Worm (Caenorhabditis elegans) whole organism, L1 larva: Measurements from ENCODE around the gene C44C10.7.

Experiments used
- ama-1 ChIP-seq: fragments of 150-350 bp; optimal IDR thresholded peaks from 2 replicates; lab custom pipeline; 2014
- ceh-82 ChIP-seq, 3 experiments: fragments of 150-350 bp in 1 of 3; sonication (generic microtip) in 2 of 3; optimal IDR thresholded peaks; 2 replicates each; lab custom pipeline; 2014 to 2017; ENCODE audit warnings: missing biosample characterization in 3 of 3, missing genetic modification characterization in 3 of 3
- dpl-1 ChIP-seq, 3 experiments: fragments of 150-350 bp in 2 of 3; sonication (generic microtip) in 1 of 3; optimal IDR thresholded peaks; 2 replicates each; lab custom pipeline; 2014 to 2017; ENCODE audit warnings: missing biosample characterization in 3 of 3, missing genetic modification characterization in 3 of 3, missing genetic modification reagents in 3 of 3
- elt-3 ChIP-seq, 6 experiments: fragments of 150-350 bp in 1 of 6; sonication (generic microtip); optimal IDR thresholded peaks; 2 replicates each; lab custom pipeline; 2017 to 2018; ENCODE audit warnings: missing biosample characterization in 6 of 6, missing genetic modification characterization in 6 of 6, inconsistent platforms in 1 of 6
- isw-1 ChIP-seq: fragments of 200-800 bp; sonication (Bioruptor generic); IDR thresholded peaks from 2 replicates; pipeline ENCODE4 v1.3.6; 2022; ENCODE audit warnings: missing genetic modification characterization, missing compliant biosample characterization
- lin-35 ChIP-seq, 2 experiments: fragments of 150-350 bp; optimal IDR thresholded peaks; 2 replicates each; lab custom pipeline; 2014; ENCODE audit warnings: missing biosample characterization in 2 of 2, missing genetic modification characterization in 2 of 2, missing genetic modification reagents in 2 of 2
- mep-1 ChIP-seq: fragments of 150-350 bp; optimal IDR thresholded peaks from 2 replicates; lab custom pipeline; 2014; ENCODE audit warnings: missing biosample characterization, missing genetic modification characterization
- nhr-11 ChIP-seq: fragments of 150-350 bp; optimal IDR thresholded peaks from 2 replicates; lab custom pipeline; 2014; ENCODE audit warnings: missing biosample characterization, missing genetic modification characterization
- nhr-85 ChIP-seq: sonication (generic microtip); peaks from one replicate; lab custom pipeline; 2016; ENCODE audit warnings: missing genetic modification characterization, inconsistent platforms, missing compliant biosample characterization
- rnt-1 ChIP-seq: sonication (generic microtip); optimal IDR thresholded peaks from 2 replicates; lab custom pipeline; 2016; ENCODE audit warnings: mild to moderate bottlenecking, missing genetic modification characterization, moderate library complexity, missing compliant biosample characterization
- zag-1 ChIP-seq: fragments of 150-350 bp; optimal IDR thresholded peaks from 2 replicates; lab custom pipeline; 2014; ENCODE audit warnings: missing biosample characterization, missing genetic modification characterization
- ztf-4 ChIP-seq: fragments of 150-350 bp; optimal IDR thresholded peaks from 2 replicates; lab custom pipeline; 2014; ENCODE audit warnings: missing biosample characterization, missing genetic modification characterization

- TF ChIP-seq ztf-4 (tag; lab: Kevin White, UChicago) = no peak
- no peak for TF ChIP-seq ama-1 (lab: Kevin White, UChicago)
- TF ChIP-seq zag-1 (tag; lab: Kevin White, UChicago) = no peak
- no peak for TF ChIP-seq dpl-1 (GFP tag; optimal IDR thresholded peaks at IDR 0.05; lab: Kevin White, UChicago)
- TF ChIP-seq elt-3 (tag; optimal IDR thresholded peaks at IDR 0.05; lab: Kevin White, UChicago) = peak in 1 of 6 experiments; percentile 49
- TF ChIP-seq lin-35 (GFP tag; optimal IDR thresholded peaks at IDR 0.05; lab: Kevin White, UChicago) = no peak
- TF ChIP-seq isw-1 (GFP tag; lab: Robert Waterston, UW) = no peak
- TF ChIP-seq rnt-1 = peak; percentile 35
- no peak for TF ChIP-seq nhr-11
- peak; percentile 36 for TF ChIP-seq mep-1
- no peak for TF ChIP-seq ceh-82 (tag; optimal IDR thresholded peaks at IDR 0.05; lab: Kevin White, UChicago)
- TF ChIP-seq nhr-85 (tag; lab: Kevin White, UChicago) = no peak
These were observed 42.6 kb downstream of the C44C10.7 start for ce11 chrX:11645517-11645916.
